Worm (Caenorhabditis elegans) whole organism, L4/young adult: ENCODE results near the gene ocr-3.

Source experiments
- W03F9.2 ChIP-seq: fragments of 150-350 bp; optimal IDR thresholded peaks from 2 replicates; lab custom pipeline; 2014; ENCODE audit warnings: missing biosample characterization, missing genetic modification characterization
- dao-5 ChIP-seq: sonication (generic microtip); optimal IDR thresholded peaks from 2 replicates; lab custom pipeline; 2016; ENCODE audit warnings: missing genotype, missing genetic modification characterization, moderate library complexity, missing compliant biosample characterization
- him-1 ChIP-seq: sonication (generic microtip); optimal IDR thresholded peaks from 2 replicates; lab custom pipeline; 2016; ENCODE audit warnings: missing genotype, missing genetic modification reagents, missing genetic modification characterization, missing compliant biosample characterization

ocr-3 gene

DNA sequence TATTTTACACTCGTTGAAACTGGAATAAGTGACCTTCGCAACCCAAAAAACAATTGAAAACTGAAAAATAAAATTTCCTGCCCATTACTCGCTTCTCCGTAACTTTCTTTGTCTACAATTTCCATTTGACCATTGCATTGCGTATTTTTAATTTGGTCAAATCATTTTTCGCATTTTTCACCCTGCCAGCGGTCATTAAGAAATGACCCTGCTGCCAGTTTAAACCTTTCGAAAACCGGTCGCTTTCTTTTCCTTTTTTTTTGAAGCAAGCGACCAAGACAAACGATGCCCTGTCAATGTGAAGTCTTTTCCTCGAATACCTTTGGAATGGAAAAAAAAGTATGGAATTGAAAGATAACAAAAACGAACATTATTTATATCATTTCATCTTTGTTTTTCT, 7.6 kb upstream of the ocr-3 start:
- no peak for TF ChIP-seq dao-5
- TF ChIP-seq him-1, result no peak
- TF ChIP-seq W03F9.2 (tag; lab: Kevin White, UChicago), result no peak

- no peak for TF ChIP-seq dao-5
- no peak for TF ChIP-seq him-1
- no peak for TF ChIP-seq W03F9.2 (tag; lab: Kevin White, UChicago)
Observed at ce11 chrX:15163118-15163517, 5.4 kb upstream of the ocr-3 start.

ce11 chrX:15164108-15164507, 4.4 kb upstream of the ocr-3 start, which contains the start of gene T10B10.9:
T10B10.9 (plus strand) TSS chrX:15164408.
- TF ChIP-seq him-1 (no peak), dao-5 (no peak), W03F9.2 (tag; lab: Kevin White, UChicago) (no peak)

- no peak for TF ChIP-seq dao-5
- no peak for TF ChIP-seq him-1
- TF ChIP-seq W03F9.2 (tag; lab: Kevin White, UChicago), result no peak
Observed at ce11 chrX:15166122-15166521, 2.4 kb upstream of the ocr-3 start, which contains the start of gene T10B10.8. T10B10.8 (minus strand) TSS chrX:15166222.

DNA sequence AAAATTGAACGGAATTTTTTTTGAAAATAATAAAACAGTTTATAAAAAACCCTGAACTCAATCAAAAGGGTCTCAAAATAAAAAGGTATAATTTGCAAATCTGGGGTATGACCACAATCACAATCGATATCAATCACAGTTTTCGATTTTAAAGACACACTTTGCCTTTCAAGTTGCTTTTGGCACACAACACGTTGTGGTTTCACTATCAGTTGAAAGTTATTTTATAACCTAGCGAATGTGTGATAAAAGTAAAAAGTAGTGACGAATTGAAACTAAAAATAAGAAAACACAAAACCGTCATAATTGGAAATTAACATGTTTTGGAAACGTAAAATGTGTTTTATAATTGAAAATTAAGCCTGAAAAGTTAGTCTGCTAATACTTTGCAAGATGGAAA, 832 bp upstream of the ocr-3 start:
- no peak for TF ChIP-seq W03F9.2 (tag; lab: Kevin White, UChicago)
- no peak for TF ChIP-seq him-1
- no peak for TF ChIP-seq dao-5

- TF ChIP-seq dao-5 (no peak), him-1 (no peak), W03F9.2 (tag; lab: Kevin White, UChicago) (no peak)
Observed at ce11 chrX:15170958-15171357, 2.4 kb downstream of the ocr-3 start.

ce11 chrX:15173303-15173904, 4.9 kb downstream of the ocr-3 start, which contains the start of gene ucr-2.2:
ucr-2.2 (plus strand) TSS chrX:15173904.
- TF ChIP-seq dao-5 (no peak), W03F9.2 (tag; lab: Kevin White, UChicago) (peak; percentile 90), him-1 (peak; percentile 76)

DNA sequence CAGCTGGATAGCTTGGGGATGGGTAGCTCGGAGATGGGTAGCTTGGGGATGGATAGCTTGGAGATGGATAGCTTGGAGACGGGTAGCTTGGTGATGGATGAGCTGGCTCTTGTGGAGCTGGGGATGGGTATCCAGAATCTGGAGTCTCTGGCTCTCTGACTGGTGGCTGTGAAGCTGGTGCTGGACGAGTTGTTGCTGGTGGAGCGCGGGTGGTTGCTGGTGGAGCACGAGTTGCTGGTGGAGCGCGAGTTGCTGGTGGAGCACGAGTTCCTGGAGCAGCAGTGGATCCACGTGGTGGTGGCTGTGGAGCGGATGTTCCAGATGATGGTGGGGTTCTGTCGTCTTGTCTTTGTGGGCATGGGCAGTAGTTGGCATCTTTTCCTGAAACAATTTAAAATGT, 6.7 kb downstream of the ocr-3 start:
- no peak for TF ChIP-seq dao-5
- TF ChIP-seq him-1, result no peak
- no peak for TF ChIP-seq W03F9.2 (tag; lab: Kevin White, UChicago)

DNA sequence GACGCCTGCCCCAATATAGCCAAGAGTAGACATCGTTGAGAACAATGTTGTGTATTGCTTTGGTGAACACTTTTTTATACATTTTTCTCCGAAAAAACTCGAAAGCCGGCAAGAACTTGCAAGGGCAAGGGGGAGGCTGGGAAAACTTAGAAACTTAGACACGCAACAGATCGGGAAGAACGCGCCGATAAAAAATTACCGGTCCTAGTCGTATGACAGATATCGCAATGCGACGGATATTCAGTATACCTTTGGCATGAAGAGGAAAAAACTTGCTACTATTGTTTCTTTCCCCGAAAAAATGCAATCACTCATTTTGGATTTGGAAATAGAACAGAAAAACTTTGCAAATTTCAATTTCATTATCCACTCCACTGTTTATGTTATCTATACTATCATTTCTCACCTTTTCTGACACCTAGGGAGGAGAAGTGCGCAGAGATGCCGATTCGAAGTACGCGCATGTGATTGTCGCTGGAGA, 7.9 kb downstream of the ocr-3 start, which contains the start of gene col-41:
Gene col-41, minus strand, starts transcription at position 51 of the 481 bp plus-strand sequence.
- no peak for TF ChIP-seq him-1
- TF ChIP-seq W03F9.2 (tag; lab: Kevin White, UChicago), result no peak
- no peak for TF ChIP-seq dao-5

DNA sequence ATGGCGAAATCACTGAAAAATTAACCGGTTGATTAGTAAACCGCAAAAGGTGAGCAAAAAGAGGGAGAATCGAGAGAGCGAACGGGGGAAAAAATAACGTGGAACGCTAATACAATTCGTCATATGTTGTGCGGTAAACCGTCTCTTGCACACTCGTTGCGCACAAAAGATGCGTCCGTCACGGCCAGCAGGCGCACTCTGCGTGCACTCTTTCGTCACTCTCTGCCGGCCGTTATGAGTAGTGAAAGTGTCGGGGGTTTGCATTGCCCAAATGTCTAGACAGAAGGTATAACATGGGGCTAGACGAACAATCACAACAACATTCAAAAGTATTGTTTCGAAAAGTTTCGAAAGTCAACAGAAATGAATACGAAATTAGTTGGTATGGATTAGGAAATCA, 12.9 kb downstream of the ocr-3 start, which contains the start of gene pkhm-2:
Gene pkhm-2, minus strand, starts transcription at position 12 of the 400 bp plus-strand sequence.
- peak; percentile 84 for TF ChIP-seq him-1
- TF ChIP-seq W03F9.2 (tag; lab: Kevin White, UChicago), result peak; percentile 83
- no peak for TF ChIP-seq dao-5

DNA sequence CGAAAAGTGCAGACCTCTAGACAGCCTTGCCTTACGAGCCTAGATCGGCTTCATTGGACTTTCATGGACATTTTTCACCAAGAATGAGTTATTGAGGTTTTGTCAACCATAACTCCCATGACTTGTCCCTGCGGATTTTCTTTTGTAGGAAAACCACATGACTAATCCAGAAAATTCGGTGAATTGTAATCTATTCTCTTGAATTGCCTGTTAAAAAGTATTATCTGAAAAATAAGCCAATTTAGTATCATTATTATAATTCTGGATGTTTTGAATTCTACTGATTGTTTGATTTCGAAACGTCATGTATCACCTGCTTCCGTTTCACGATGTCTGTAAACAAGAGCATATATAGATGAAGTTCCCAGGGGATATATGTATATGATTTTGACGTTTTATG, 20.0 kb downstream of the ocr-3 start:
- TF ChIP-seq W03F9.2 (tag; lab: Kevin White, UChicago) (no peak), him-1 (no peak)

DNA sequence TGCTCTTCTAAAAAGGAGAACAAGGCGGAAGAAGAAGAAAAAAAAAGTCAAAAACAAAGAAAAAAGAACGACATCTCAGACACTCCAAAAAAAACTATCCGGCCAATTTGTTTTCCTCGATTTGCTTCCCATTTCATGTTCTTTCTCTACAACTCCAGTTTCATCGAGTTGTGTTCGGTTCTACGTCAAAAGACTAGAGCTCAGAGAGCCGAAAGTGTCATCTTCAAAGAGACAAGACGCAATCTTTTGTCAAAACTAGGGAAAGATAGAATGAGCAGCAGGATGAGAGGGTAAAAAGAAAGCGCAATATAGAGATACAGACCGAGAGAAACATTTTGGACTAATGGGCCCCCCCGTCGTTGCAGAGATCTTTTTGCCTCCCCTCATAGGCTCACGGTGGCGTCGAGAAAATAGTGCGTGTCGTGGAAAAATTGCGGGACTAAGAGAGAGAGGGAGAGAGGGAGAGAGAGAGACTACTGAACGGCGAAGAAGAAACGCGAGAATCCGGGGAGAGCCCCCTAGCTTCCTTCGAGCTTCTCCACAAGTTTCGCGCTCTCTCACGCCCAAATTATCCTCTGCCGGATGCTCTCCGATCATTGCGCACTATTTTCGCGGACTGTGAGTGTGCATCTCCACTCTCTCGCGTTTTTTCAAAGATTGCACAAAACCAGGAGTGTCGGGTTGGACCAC, 20.6 kb downstream of the ocr-3 start:
- no peak for TF ChIP-seq dao-5
- no peak for TF ChIP-seq W03F9.2 (tag; lab: Kevin White, UChicago)
- peak; percentile 61 for TF ChIP-seq him-1

- no peak for TF ChIP-seq him-1
- TF ChIP-seq W03F9.2 (tag; lab: Kevin White, UChicago), result no peak
- no peak for TF ChIP-seq dao-5
Observed at ce11 chrX:15189823-15190222, 21.3 kb downstream of the ocr-3 start, which contains the start of gene T10B10.4. T10B10.4 (plus strand) TSS chrX:15190123.

DNA sequence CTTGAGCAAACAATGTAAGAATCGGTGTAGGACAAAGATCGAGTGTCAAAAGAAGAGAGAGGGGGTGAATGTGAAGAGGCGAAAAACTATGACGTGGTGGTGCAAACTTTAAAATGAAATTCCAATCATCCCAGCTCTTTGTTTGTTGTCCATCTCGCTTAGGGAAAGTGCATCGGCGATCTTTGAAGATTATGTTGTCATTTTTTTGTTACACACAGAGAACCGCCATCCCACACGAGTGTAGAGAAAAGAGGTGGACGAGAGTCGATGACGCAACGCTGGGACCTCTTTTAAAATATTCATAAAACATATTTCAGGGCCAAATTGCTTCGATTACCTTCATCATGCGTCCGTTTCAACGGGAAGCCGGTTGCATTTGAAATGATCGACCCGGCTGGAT, 22.8 kb downstream of the ocr-3 start:
- no peak for TF ChIP-seq him-1

DNA sequence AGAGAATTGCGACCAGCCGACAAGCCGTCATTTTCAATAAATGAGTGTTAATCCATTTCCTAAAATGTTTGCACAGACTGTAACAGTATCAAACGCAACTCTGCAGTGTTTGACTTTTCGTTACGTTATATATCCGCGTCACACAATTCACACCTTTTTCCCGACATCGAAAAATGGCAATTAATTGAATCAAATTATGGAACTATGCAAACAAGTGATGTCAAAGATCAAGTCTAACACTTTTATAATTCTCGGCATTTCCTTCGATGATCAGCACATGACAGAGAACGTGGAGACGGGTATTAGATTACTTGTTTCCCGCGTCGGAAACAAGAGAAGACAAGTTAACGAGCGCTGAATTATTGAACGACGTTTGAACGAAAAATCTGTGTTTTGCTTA, 25.8 kb downstream of the ocr-3 start, which contains the start of gene phat-6:
Gene phat-6, minus strand, starts transcription at position 101 of the 400 bp plus-strand sequence.
- TF ChIP-seq him-1, result no peak
- no peak for TF ChIP-seq dao-5
- TF ChIP-seq W03F9.2 (tag; lab: Kevin White, UChicago), result no peak
